Fruit fly (Drosophila melanogaster) whole organism, prepupa: ENCODE measurements around the gene Tbh.
A peak's percentile ranks its signal among the peaks of the same experiment; 100 is the strongest.

Experiments used
- Blimp-1 ChIP-seq: fragments of 200-800 bp; sonication (Bioruptor generic); optimal IDR thresholded peaks from 3 replicates; lab custom pipeline; 2017; ENCODE audit warnings: missing biosample characterization, missing genetic modification characterization, mild to moderate bottlenecking, moderate library complexity, missing genetic modification reagents
- CG10631 ChIP-seq: fragments of 200-800 bp; sonication (Bioruptor generic); optimal IDR thresholded peaks from 2 replicates; lab custom pipeline; 2016; ENCODE audit warnings: missing biosample characterization, missing genetic modification characterization
- CG10669 ChIP-seq: fragments of 200-800 bp; sonication (Bioruptor generic); optimal IDR thresholded peaks from 3 replicates; lab custom pipeline; 2018; ENCODE audit warnings: missing biosample characterization, mild to moderate bottlenecking, missing genetic modification characterization, moderate library complexity
- CG11294 ChIP-seq: fragments of 200-800 bp; sonication (Bioruptor generic); IDR thresholded peaks from 2 replicates; pipeline ENCODE4 v1.3.6; 2022; ENCODE audit warnings: missing biosample characterization, missing genetic modification characterization
- CG11902 ChIP-seq: fragments of 200-800 bp; sonication (Bioruptor generic); optimal IDR thresholded peaks from 3 replicates; lab custom pipeline; 2016; ENCODE audit warnings: missing biosample characterization, missing genetic modification characterization
- CG15336 ChIP-seq: fragments of 200-800 bp; sonication (Bioruptor generic); IDR thresholded peaks from 2 replicates; pipeline ENCODE4 v1.3.6; 2022; ENCODE audit warnings: missing biosample characterization, missing genetic modification characterization
- CG1621 ChIP-seq: fragments of 200-800 bp; sonication (Bioruptor generic); optimal IDR thresholded peaks from 3 replicates; lab custom pipeline; 2018; ENCODE audit warnings: missing biosample characterization, mild to moderate bottlenecking, missing genetic modification characterization
- CG16779 ChIP-seq: fragments of 200-800 bp; sonication (Bioruptor generic); optimal IDR thresholded peaks from 3 replicates; lab custom pipeline; 2017; ENCODE audit warnings: missing biosample characterization, mild to moderate bottlenecking, missing genetic modification characterization
- CG3032 ChIP-seq: fragments of 200-800 bp; optimal IDR thresholded peaks from 2 replicates; lab custom pipeline; 2019; ENCODE audit warnings: missing biosample characterization, mild to moderate bottlenecking, missing genetic modification characterization, moderate library complexity
- CG31627 ChIP-seq: fragments of 200-800 bp; sonication (Bioruptor generic); optimal IDR thresholded peaks from 3 replicates; lab custom pipeline; 2016; ENCODE audit warnings: missing biosample characterization, missing genetic modification characterization
- CG32006 ChIP-seq: fragments of 200-800 bp; sonication (Bioruptor generic); optimal IDR thresholded peaks from 3 replicates; lab custom pipeline; 2017; ENCODE audit warnings: missing biosample characterization, mild to moderate bottlenecking, missing genetic modification characterization
- CG34406 ChIP-seq: fragments of 200-800 bp; sonication (Bioruptor generic); optimal IDR thresholded peaks from 3 replicates; lab custom pipeline; 2016; ENCODE audit warnings: missing biosample characterization, missing genetic modification characterization
- CG4318 ChIP-seq: fragments of 200-800 bp; sonication (Bioruptor generic); optimal IDR thresholded peaks from 3 replicates; lab custom pipeline; 2017; ENCODE audit warnings: missing biosample characterization, mild to moderate bottlenecking, missing genetic modification characterization
- CG6163 ChIP-seq: fragments of 200-800 bp; sonication (Bioruptor generic); IDR thresholded peaks from 3 replicates; pipeline ENCODE4 v1.3.6; 2022; ENCODE audit warnings: missing biosample characterization, missing genetic modification characterization
- CG6276 ChIP-seq: fragments of 200-800 bp; sonication (Bioruptor generic); optimal IDR thresholded peaks from 2 replicates; lab custom pipeline; 2017; ENCODE audit warnings: missing biosample characterization, mild to moderate bottlenecking, missing genetic modification characterization
- CG6808 ChIP-seq: fragments of 200-800 bp; sonication (Bioruptor generic); optimal IDR thresholded peaks from 3 replicates; lab custom pipeline; 2017; ENCODE audit warnings: missing biosample characterization, missing genetic modification characterization, mild to moderate bottlenecking, moderate library complexity, missing genetic modification reagents
- CG6854 ChIP-seq: fragments of 200-800 bp; sonication (Bioruptor generic); optimal IDR thresholded peaks from 2 replicates; lab custom pipeline; 2017; ENCODE audit warnings: missing biosample characterization, mild to moderate bottlenecking, missing genetic modification characterization
- CG7368 ChIP-seq: fragments of 200-800 bp; sonication (Bioruptor generic); optimal IDR thresholded peaks from 3 replicates; lab custom pipeline; 2016; ENCODE audit warnings: missing biosample characterization, missing genetic modification characterization
- CG8119 ChIP-seq: fragments of 200-800 bp; sonication (Bioruptor generic); IDR thresholded peaks from 3 replicates; pipeline ENCODE4 v1.3.6; 2022; ENCODE audit warnings: missing biosample characterization, missing genetic modification characterization
- CG8319 ChIP-seq: fragments of 200-800 bp; sonication (Bioruptor generic); optimal IDR thresholded peaks from 3 replicates; lab custom pipeline; 2016; ENCODE audit warnings: missing biosample characterization, missing genetic modification characterization
- Eip78C ChIP-seq: fragments of 200-800 bp; sonication (Bioruptor generic); peaks from one replicate; lab custom pipeline; 2016; ENCODE audit warnings: missing biosample characterization, missing genetic modification characterization
- Ets21C ChIP-seq: fragments of 200-800 bp; sonication (Bioruptor generic); optimal IDR thresholded peaks from 3 replicates; lab custom pipeline; 2016; ENCODE audit warnings: missing biosample characterization, missing genetic modification characterization
- Ets96B ChIP-seq: fragments of 200-800 bp; optimal IDR thresholded peaks from 2 replicates; lab custom pipeline; 2019; ENCODE audit warnings: missing biosample characterization, mild to moderate bottlenecking, missing genetic modification characterization, moderate library complexity
- Gug ChIP-seq: fragments of 200-800 bp; sonication (Bioruptor generic); IDR thresholded peaks from 2 replicates; pipeline ENCODE4 v1.3.6; 2022; ENCODE audit warnings: missing biosample characterization, missing genetic modification characterization
- Hr39 ChIP-seq: fragments of 200-800 bp; sonication (Bioruptor generic); optimal IDR thresholded peaks from 2 replicates; lab custom pipeline; 2016; ENCODE audit warnings: missing biosample characterization, missing genetic modification characterization
- Hr4 ChIP-seq: fragments of 200-800 bp; sonication (Bioruptor generic); optimal IDR thresholded peaks from 3 replicates; lab custom pipeline; 2016; ENCODE audit warnings: missing biosample characterization, missing genetic modification characterization
- Lpt ChIP-seq: fragments of 200-800 bp; sonication (Bioruptor generic); optimal IDR thresholded peaks from 3 replicates; lab custom pipeline; 2016; ENCODE audit warnings: missing biosample characterization, missing genetic modification characterization
- Met ChIP-seq: fragments of 200-800 bp; sonication (Bioruptor generic); optimal IDR thresholded peaks from 3 replicates; lab custom pipeline; 2016; ENCODE audit warnings: missing biosample characterization, missing genetic modification characterization
- OdsH ChIP-seq: fragments of 200-800 bp; sonication (Bioruptor generic); optimal IDR thresholded peaks from 3 replicates; lab custom pipeline; 2016; ENCODE audit warnings: missing biosample characterization, missing genetic modification characterization
- Smox ChIP-seq: fragments of 200-800 bp; sonication (Bioruptor generic); optimal IDR thresholded peaks from 3 replicates; lab custom pipeline; 2016; ENCODE audit warnings: missing biosample characterization, missing genetic modification characterization
- Sox102F ChIP-seq: fragments of 200-800 bp; sonication (Bioruptor generic); optimal IDR thresholded peaks from 2 replicates; lab custom pipeline; 2016; ENCODE audit warnings: missing biosample characterization, mild to moderate bottlenecking, missing genetic modification characterization
- Sox14 ChIP-seq: fragments of 200-800 bp; sonication (Bioruptor generic); optimal IDR thresholded peaks from 3 replicates; lab custom pipeline; 2016; ENCODE audit warnings: missing biosample characterization, missing genetic modification characterization
- acj6 ChIP-seq: fragments of 200-800 bp; sonication (Bioruptor generic); optimal IDR thresholded peaks from 3 replicates; lab custom pipeline; 2016; ENCODE audit warnings: missing biosample characterization, missing genetic modification characterization
- cyc ChIP-seq: fragments of 200-800 bp; sonication (Bioruptor generic); optimal IDR thresholded peaks from 3 replicates; lab custom pipeline; 2016; ENCODE audit warnings: missing biosample characterization, missing genetic modification characterization
- dac ChIP-seq: fragments of 200-800 bp; sonication (Bioruptor generic); optimal IDR thresholded peaks from 2 replicates; lab custom pipeline; 2017; ENCODE audit warnings: missing biosample characterization, mild to moderate bottlenecking, missing genetic modification characterization
- dsx ChIP-seq: fragments of 200-800 bp; optimal IDR thresholded peaks from 3 replicates; lab custom pipeline; 2019; ENCODE audit warnings: missing biosample characterization, mild to moderate bottlenecking, missing genetic modification characterization, moderate library complexity; ENCODE audit not compliant: poor library complexity, severe bottlenecking
- eg ChIP-seq: fragments of 200-800 bp; sonication (Bioruptor generic); IDR thresholded peaks from 3 replicates; pipeline ENCODE4 v1.3.6; 2022; ENCODE audit warnings: missing biosample characterization, missing genetic modification characterization
- esn ChIP-seq: fragments of 200-800 bp; sonication (Bioruptor generic); optimal IDR thresholded peaks from 2 replicates; lab custom pipeline; 2016; ENCODE audit warnings: missing biosample characterization, mild to moderate bottlenecking, missing genetic modification characterization, moderate library complexity
- fd59A ChIP-seq: fragments of 200-800 bp; sonication (Bioruptor generic); optimal IDR thresholded peaks from 2 replicates; lab custom pipeline; 2017; ENCODE audit warnings: missing biosample characterization, mild to moderate bottlenecking, missing genetic modification characterization, missing genetic modification reagents
- fd85E ChIP-seq: fragments of 200-800 bp; sonication (Bioruptor generic); optimal IDR thresholded peaks from 3 replicates; lab custom pipeline; 2016; ENCODE audit warnings: missing biosample characterization, missing genetic modification characterization
- lz ChIP-seq: fragments of 200-800 bp; sonication (Bioruptor generic); optimal IDR thresholded peaks from 3 replicates; lab custom pipeline; 2016; ENCODE audit warnings: missing biosample characterization, missing genetic modification characterization
- net ChIP-seq: fragments of 200-800 bp; sonication (Bioruptor generic); optimal IDR thresholded peaks from 3 replicates; lab custom pipeline; 2016; ENCODE audit warnings: missing biosample characterization, missing genetic modification characterization
- pdm3 ChIP-seq: fragments of 200-800 bp; sonication (Bioruptor generic); optimal IDR thresholded peaks from 3 replicates; lab custom pipeline; 2016; ENCODE audit warnings: missing biosample characterization, missing genetic modification characterization
- salr ChIP-seq, 2 experiments: fragments of 200-800 bp; sonication (Bioruptor generic); optimal IDR thresholded peaks; 3 replicates each; lab custom pipeline; 2016 to 2018; ENCODE audit warnings: missing biosample characterization in 2 of 2, missing genetic modification characterization in 2 of 2, mild to moderate bottlenecking in 1 of 2
- svp ChIP-seq: fragments of 200-800 bp; sonication (Bioruptor generic); peaks from one replicate; lab custom pipeline; 2016; ENCODE audit warnings: missing biosample characterization, missing genetic modification characterization
- vri ChIP-seq: fragments of 200-800 bp; sonication (Bioruptor generic); optimal IDR thresholded peaks from 3 replicates; lab custom pipeline; 2016; ENCODE audit warnings: missing biosample characterization, mild to moderate bottlenecking, missing genetic modification characterization

The Tbh gene

DNA sequence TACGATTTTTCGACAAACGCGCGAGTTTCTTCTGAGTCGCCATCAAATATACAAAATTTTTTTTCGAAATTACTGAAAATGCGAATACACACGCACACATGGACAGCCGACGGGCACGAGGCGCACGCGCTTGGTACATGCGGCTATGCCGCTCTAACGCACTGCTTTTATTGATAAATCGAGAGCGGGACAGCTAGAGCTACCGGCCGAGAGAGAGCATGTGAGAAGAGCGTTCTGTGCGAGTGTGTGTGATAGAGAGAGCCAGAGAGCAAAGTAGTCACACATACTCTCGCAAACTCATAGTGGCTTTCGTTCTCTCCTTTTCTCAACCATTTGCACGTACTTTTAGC lies 65.4 kb downstream of the Tbh start (continued):
- TF ChIP-seq net (GFP tag; lab: Kevin White, UChicago) (no peak), CG6276 (GFP tag; lab: Kevin White, UChicago) (no peak), Blimp-1 (no peak), Sox102F (GFP tag; lab: Kevin White, UChicago) (peak; percentile 15), Hr4 (GFP tag; lab: Kevin White, UChicago) (no peak), esn (GFP tag; lab: Kevin White, UChicago) (no peak), CG7368 (GFP tag; lab: Kevin White, UChicago) (no peak), Lpt (GFP tag; lab: Kevin White, UChicago) (no peak), CG6808 (GFP tag; lab: Kevin White, UChicago) (peak; percentile 15), CG34406 (no peak), svp (GFP tag; lab: Kevin White, UChicago) (peak; percentile 61), dac (GFP tag; lab: Kevin White, UChicago) (no peak), Eip78C (GFP tag; lab: Kevin White, UChicago) (peak; percentile 82), eg (GFP tag; lab: Robert Waterston, UW) (peak; percentile 29; the same call in 1 of the 3 replicates), CG11902 (GFP tag; lab: Kevin White, UChicago) (no peak), vri (GFP tag; lab: Kevin White, UChicago) (no peak), CG1621 (tag; lab: Kevin White, UChicago) (peak; percentile 16), cyc (GFP tag; lab: Kevin White, UChicago) (no peak), CG4318 (GFP tag; lab: Kevin White, UChicago) (no peak), lz (GFP tag; lab: Kevin White, UChicago) (no peak)

DNA sequence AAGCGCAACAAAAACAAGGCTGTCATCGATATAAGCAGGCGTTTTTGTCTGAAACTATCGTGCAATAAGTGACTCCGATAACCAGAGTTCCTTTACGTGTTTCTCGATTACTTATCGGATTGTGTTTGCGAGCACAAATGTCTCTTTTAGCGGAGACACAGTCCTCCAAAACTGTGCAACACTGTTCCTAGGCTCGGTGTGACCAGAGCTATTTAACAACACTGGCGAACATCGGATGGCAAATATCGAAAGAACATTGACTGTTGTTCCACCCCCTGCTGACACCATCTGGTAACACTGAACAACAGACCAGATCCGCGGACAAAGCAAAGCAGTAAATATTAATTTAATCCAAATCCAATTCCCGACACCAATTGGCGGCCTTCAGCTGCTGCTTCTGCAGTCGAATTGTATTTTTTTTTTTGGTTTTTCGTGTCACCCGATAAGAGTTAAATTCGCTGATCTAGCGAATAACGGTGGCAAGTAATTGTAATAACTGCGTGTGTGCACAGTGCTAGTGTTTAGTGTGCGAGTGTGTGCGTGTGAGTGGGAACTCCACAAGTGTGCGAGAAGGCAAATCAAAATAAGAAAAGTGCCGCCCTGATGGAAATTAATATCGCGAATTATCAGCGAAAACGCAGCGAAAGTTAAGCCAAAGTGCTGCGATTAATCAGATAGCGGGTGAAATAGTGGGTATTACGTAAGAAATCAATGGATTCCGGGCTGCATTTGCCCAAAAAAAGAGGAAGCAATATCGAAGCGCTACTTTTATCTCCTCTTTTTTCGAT lies 66.1 kb downstream of the Tbh start, which contains the start of gene mys:
Gene mys (plus strand): TSS at position 254 of the 788 bp plus-strand sequence.
- TF ChIP-seq CG16779 = no peak
- TF ChIP-seq OdsH (GFP tag; lab: Kevin White, UChicago) = no peak
- TF ChIP-seq CG8319 (GFP tag; lab: Kevin White, UChicago) = no peak
- TF ChIP-seq CG8119 = no peak; the same call in 1 of the 3 replicates
- TF ChIP-seq salr (GFP tag; optimal IDR thresholded peaks at IDR 0.05; lab: Kevin White, UChicago) = peak in 1 of 2 experiments; percentile 37
- TF ChIP-seq CG6808 (GFP tag; lab: Kevin White, UChicago) = peak; percentile 72
- peak; percentile 49 for TF ChIP-seq CG6276 (GFP tag; lab: Kevin White, UChicago)
- peak; percentile 23 for TF ChIP-seq fd85E (GFP tag; lab: Kevin White, UChicago)
- no peak for TF ChIP-seq CG10631 (GFP tag; lab: Kevin White, UChicago)
- peak; percentile 63 for TF ChIP-seq vri (GFP tag; lab: Kevin White, UChicago)
- peak; percentile 57 for TF ChIP-seq Hr39
- TF ChIP-seq esn (GFP tag; lab: Kevin White, UChicago) = peak; percentile 39
- TF ChIP-seq Gug (GFP tag; lab: Robert Waterston, UW) = no peak
- peak; percentile 15 for TF ChIP-seq Met (GFP tag; lab: Kevin White, UChicago)
- TF ChIP-seq CG6854 (GFP tag; lab: Kevin White, UChicago) = peak; percentile 56
- no peak for TF ChIP-seq CG32006 (GFP tag; lab: Kevin White, UChicago)
- TF ChIP-seq Ets21C (GFP tag; lab: Kevin White, UChicago) = peak; percentile 25
- TF ChIP-seq CG11902 (GFP tag; lab: Kevin White, UChicago) = no peak
- TF ChIP-seq acj6 (GFP tag; lab: Kevin White, UChicago) = no peak
- no peak for TF ChIP-seq dsx (GFP tag; lab: Kevin White, UChicago)
- peak; percentile 46 for TF ChIP-seq lz (GFP tag; lab: Kevin White, UChicago)
- peak; percentile 50; the same call in 2 of the 3 replicates for TF ChIP-seq CG6163 (GFP tag; lab: Robert Waterston, UW)
- TF ChIP-seq CG11294 (GFP tag; lab: Robert Waterston, UW) = no peak
- TF ChIP-seq Sox14 = peak; percentile 69
- no peak for TF ChIP-seq Ets96B
- no peak for TF ChIP-seq Blimp-1
- TF ChIP-seq Sox102F (GFP tag; lab: Kevin White, UChicago) = peak; percentile 6
- no peak for TF ChIP-seq dac (GFP tag; lab: Kevin White, UChicago)
- no peak for TF ChIP-seq fd59A (GFP tag; lab: Kevin White, UChicago)
- TF ChIP-seq eg (GFP tag; lab: Robert Waterston, UW) = peak; percentile 35; the same call in 1 of the 3 replicates
- no peak for TF ChIP-seq Smox (GFP tag; lab: Kevin White, UChicago)
- TF ChIP-seq pdm3 (GFP tag; lab: Kevin White, UChicago) = no peak
- TF ChIP-seq CG15336 (GFP tag; lab: Robert Waterston, UW) = peak; percentile 16
- TF ChIP-seq CG3032 = no peak
- TF ChIP-seq Eip78C (GFP tag; lab: Kevin White, UChicago) = peak; percentile 39
- TF ChIP-seq CG34406 = no peak
- no peak for TF ChIP-seq CG4318 (GFP tag; lab: Kevin White, UChicago)
- no peak for TF ChIP-seq Hr4 (GFP tag; lab: Kevin White, UChicago)
- peak; percentile 66 for TF ChIP-seq CG31627 (GFP tag; lab: Kevin White, UChicago)
- TF ChIP-seq CG10669 (GFP tag; lab: Kevin White, UChicago) = peak; percentile 8
- peak; percentile 60 for TF ChIP-seq cyc (GFP tag; lab: Kevin White, UChicago)
- peak; percentile 22 for TF ChIP-seq svp (GFP tag; lab: Kevin White, UChicago)
